Worm (Caenorhabditis elegans) whole organism, L4 larva: ENCODE results near the gene F14B8.6.
"Not testable (repeated sequence)": the region's sequence is repeated elsewhere in the genome, so short reads cannot be mapped to it uniquely, and the experiment has no call there.

Source experiments
- F26F4.8 ChIP-seq: fragments of 200-800 bp; sonication (Bioruptor generic); conservative IDR thresholded peaks from 2 replicates; pipeline ENCODE4 v1.3.6; 2022; ENCODE audit warnings: missing genetic modification characterization, missing compliant biosample characterization
- F37D6.2 ChIP-seq: sonication (generic microtip); optimal IDR thresholded peaks from 2 replicates; lab custom pipeline; 2016; ENCODE audit warnings: mild to moderate bottlenecking, missing genetic modification characterization, missing compliant biosample characterization
- aha-1 ChIP-seq: fragments of 150-350 bp; peaks from one replicate; lab custom pipeline; 2014; ENCODE audit warnings: missing biosample characterization, missing genetic modification characterization
- ama-1 ChIP-seq: fragments of 150-350 bp; optimal IDR thresholded peaks from 2 replicates; lab custom pipeline; 2014; ENCODE audit warnings: inconsistent platforms, mixed read lengths
- ceh-20 ChIP-seq: fragments of 200-800 bp; sonication (Bioruptor generic); IDR thresholded peaks from 2 replicates; pipeline ENCODE4 v1.3.6; 2022; ENCODE audit warnings: missing genetic modification reagents, missing genetic modification characterization, missing compliant biosample characterization
- ceh-44 ChIP-seq: fragments of 200-800 bp; sonication (Bioruptor generic); IDR thresholded peaks from 2 replicates; pipeline ENCODE4 v1.3.6; 2022; ENCODE audit warnings: missing genetic modification reagents, missing genetic modification characterization, missing compliant biosample characterization
- ceh-62 ChIP-seq: sonication (generic microtip); optimal IDR thresholded peaks from 2 replicates; lab custom pipeline; 2017; ENCODE audit warnings: missing biosample characterization, missing genetic modification characterization
- cey-2 ChIP-seq: sonication (generic microtip); optimal IDR thresholded peaks from 3 replicates; lab custom pipeline; 2017; ENCODE audit warnings: missing genetic modification characterization, mild to moderate bottlenecking, missing compliant biosample characterization, antibody characterized with exemption, borderline replicate concordance; ENCODE audit not compliant: insufficient read depth
- daf-12 ChIP-seq: fragments of 150-350 bp; optimal IDR thresholded peaks from 2 replicates; lab custom pipeline; 2014; ENCODE audit warnings: missing biosample characterization, missing genetic modification reagents, missing genetic modification characterization
- daf-16 ChIP-seq, 3 experiments: sonication (generic microtip); optimal IDR thresholded peaks; 2 replicates each; lab custom pipeline; 2016 to 2017; ENCODE audit warnings: missing genetic modification characterization in 3 of 3, missing genetic modification reagents in 3 of 3, mild to moderate bottlenecking in 2 of 3, missing compliant biosample characterization in 2 of 3, missing biosample characterization in 1 of 3, moderate library complexity in 1 of 3
- daf-19 ChIP-seq: fragments of 200-800 bp; sonication (Bioruptor generic); conservative IDR thresholded peaks from 2 replicates; pipeline ENCODE4 v1.3.6; 2022; ENCODE audit warnings: missing genetic modification characterization, missing compliant biosample characterization
- dmd-6 ChIP-seq: fragments of 200-800 bp; sonication (Bioruptor generic); IDR thresholded peaks from 2 replicates; pipeline ENCODE4 v1.3.6; 2022; ENCODE audit warnings: missing genetic modification reagents, missing genetic modification characterization, missing compliant biosample characterization
- dve-1 ChIP-seq: sonication (generic microtip); optimal IDR thresholded peaks from 2 replicates; lab custom pipeline; 2017; ENCODE audit warnings: antibody characterized with exemption, mild to moderate bottlenecking, missing genetic modification characterization, missing compliant biosample characterization; ENCODE audit not compliant: insufficient read depth
- egl-43 ChIP-seq: fragments of 200-800 bp; sonication (Bioruptor generic); IDR thresholded peaks from 2 replicates; pipeline ENCODE4 v1.3.6; 2022; ENCODE audit warnings: missing genetic modification reagents, missing genetic modification characterization, missing compliant biosample characterization
- fos-1 ChIP-seq: fragments of 150-350 bp; optimal IDR thresholded peaks from 2 replicates; lab custom pipeline; 2014; ENCODE audit warnings: missing biosample characterization, missing genetic modification characterization
- hlh-30 ChIP-seq: sonication (generic microtip); optimal IDR thresholded peaks from 2 replicates; lab custom pipeline; 2017; ENCODE audit warnings: antibody characterized with exemption, mild to moderate bottlenecking, missing genetic modification characterization, missing compliant biosample characterization; ENCODE audit not compliant: insufficient read depth
- jun-1 ChIP-seq: fragments of 150-350 bp; optimal IDR thresholded peaks from 2 replicates; lab custom pipeline; 2014; ENCODE audit warnings: missing biosample characterization, missing genetic modification reagents, missing genetic modification characterization
- lim-7 ChIP-seq: fragments of 200-800 bp; sonication (Bioruptor generic); IDR thresholded peaks from 2 replicates; pipeline ENCODE4 v1.3.6; 2022; ENCODE audit warnings: missing genetic modification characterization, missing compliant biosample characterization
- madf-9 ChIP-seq: fragments of 200-800 bp; sonication (Bioruptor generic); conservative IDR thresholded peaks from 2 replicates; pipeline ENCODE4 v1.3.6; 2022; ENCODE audit warnings: missing genetic modification reagents, missing genetic modification characterization, missing compliant biosample characterization
- mdt-29 ChIP-seq: fragments of 200-800 bp; sonication (Bioruptor generic); IDR thresholded peaks from 2 replicates; pipeline ENCODE4 v1.3.6; 2022; ENCODE audit warnings: missing genetic modification reagents, missing genetic modification characterization, missing compliant biosample characterization
- mxl-2 ChIP-seq: fragments of 200-800 bp; sonication (Bioruptor generic); conservative IDR thresholded peaks from 2 replicates; pipeline ENCODE4 v1.3.6; 2022; ENCODE audit warnings: missing genetic modification reagents, missing genetic modification characterization, missing compliant biosample characterization
- nhr-11 ChIP-seq: fragments of 150-350 bp; optimal IDR thresholded peaks from 2 replicates; lab custom pipeline; 2014; ENCODE audit warnings: missing biosample characterization, missing genetic modification characterization
- nhr-42 ChIP-seq: fragments of 200-800 bp; sonication (Bioruptor generic); IDR thresholded peaks from 2 replicates; pipeline ENCODE4 v1.3.6; 2022; ENCODE audit warnings: missing genetic modification characterization, missing compliant biosample characterization
- php-3 ChIP-seq: fragments of 200-800 bp; sonication (Bioruptor generic); IDR thresholded peaks from 2 replicates; pipeline ENCODE4 v1.3.6; 2022; ENCODE audit warnings: missing genetic modification reagents, missing genetic modification characterization, missing compliant biosample characterization
- spr-1 ChIP-seq: sonication (generic microtip); optimal IDR thresholded peaks from 2 replicates; lab custom pipeline; 2016; ENCODE audit warnings: mild to moderate bottlenecking, missing genetic modification characterization, missing compliant biosample characterization
- tra-1 ChIP-seq: fragments of 200-800 bp; sonication (Bioruptor generic); IDR thresholded peaks from 2 replicates; pipeline ENCODE4 v1.3.6; 2022; ENCODE audit warnings: missing genetic modification reagents, missing genetic modification characterization, missing compliant biosample characterization
- zfp-3 ChIP-seq: fragments of 200-800 bp; sonication (Bioruptor generic); conservative IDR thresholded peaks from 2 replicates; pipeline ENCODE4 v1.3.6; 2022; ENCODE audit warnings: missing genetic modification reagents, missing genetic modification characterization, missing compliant biosample characterization
- zip-2 ChIP-seq: fragments of 150-350 bp; optimal IDR thresholded peaks from 2 replicates; lab custom pipeline; 2014; ENCODE audit warnings: missing biosample characterization, missing genetic modification characterization

Gene F14B8.6

DNA sequence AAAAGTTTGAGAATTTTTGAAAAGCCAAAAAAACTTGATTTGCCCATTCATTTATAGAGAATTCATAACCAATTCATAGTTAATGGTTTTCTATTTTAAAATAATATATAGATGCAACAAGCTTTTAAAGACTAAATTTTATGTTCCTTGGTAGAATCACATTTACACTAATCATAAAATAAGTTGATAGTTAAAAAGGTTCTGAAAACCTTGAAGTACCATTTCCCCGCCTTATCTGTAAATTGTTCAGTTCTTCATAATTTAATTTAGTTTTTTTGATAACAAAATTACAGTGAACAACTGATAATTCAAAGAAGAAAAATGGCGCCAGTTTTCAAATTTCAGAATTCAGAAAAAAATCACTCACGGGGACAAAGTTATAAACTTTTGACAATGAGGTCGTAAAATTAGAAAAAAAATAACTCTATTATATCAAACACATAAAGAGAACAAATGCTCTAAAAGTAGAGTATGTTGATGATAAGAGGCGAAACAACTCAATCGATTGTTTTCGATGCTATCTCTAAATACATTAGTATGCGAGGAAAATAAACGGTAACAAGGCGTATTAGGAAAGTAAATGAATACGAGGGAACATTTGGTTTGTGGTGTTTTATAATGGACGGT lies 46.9 kb downstream of the F14B8.6 start, which contains the start of gene F41C6.7 (continued):
- TF ChIP-seq cey-2 (tag; lab: Kevin White, UChicago) (no peak), tra-1 (no peak), nhr-11 (no peak), F26F4.8 (GFP tag; lab: Robert Waterston, UW) (no peak), ceh-44 (no peak), zip-2 (tag; lab: Kevin White, UChicago) (no peak), madf-9 (GFP tag; lab: Robert Waterston, UW) (no peak), spr-1 (tag; lab: Kevin White, UChicago) (no peak), aha-1 (no peak)

DNA sequence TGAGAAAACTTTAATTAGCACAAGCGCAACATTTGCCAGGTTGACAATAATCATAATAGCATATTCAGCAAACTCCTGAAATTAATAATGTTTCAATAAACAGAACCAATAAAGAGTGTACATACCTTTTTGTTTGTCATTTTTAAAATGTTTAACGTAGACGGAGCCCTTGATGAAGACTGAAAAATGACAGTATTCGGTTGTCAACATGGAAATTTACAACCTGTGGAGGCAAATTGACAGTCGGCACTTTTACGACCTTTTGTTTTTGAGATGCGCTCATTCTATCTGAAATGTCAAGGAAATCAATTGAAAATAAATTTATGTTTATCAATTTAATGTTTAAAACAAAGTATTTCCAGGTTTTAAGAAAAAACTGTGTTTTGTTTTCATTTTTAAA lies 47.8 kb downstream of the F14B8.6 start:
- TF ChIP-seq daf-12 (tag; lab: Kevin White, UChicago) (no peak), dve-1 (tag; lab: Kevin White, UChicago) (peak; percentile 41), mxl-2 (no peak), daf-19 (GFP tag; lab: Robert Waterston, UW) (no peak), F37D6.2 (tag; lab: Kevin White, UChicago) (no peak), mdt-29 (no peak), daf-16 (GFP tag; optimal IDR thresholded peaks at IDR 0.05; lab: Kevin White, UChicago) (no peak), daf-16 (tag; optimal IDR thresholded peaks at IDR 0.05; lab: Kevin White, UChicago) (peak; percentile 95), ama-1 (lab: Kevin White, UChicago) (no peak), nhr-11 (no peak), ceh-20 (GFP tag; lab: Robert Waterston, UW) (no peak), hlh-30 (no peak), lim-7 (GFP tag; lab: Robert Waterston, UW) (no peak), egl-43 (GFP tag; lab: Robert Waterston, UW) (no peak), zfp-3 (GFP tag; lab: Robert Waterston, UW) (no peak), php-3 (peak; percentile 49; the same call in 1 of the 2 replicates), ceh-62 (no peak), jun-1 (tag; lab: Kevin White, UChicago) (no peak)

DNA sequence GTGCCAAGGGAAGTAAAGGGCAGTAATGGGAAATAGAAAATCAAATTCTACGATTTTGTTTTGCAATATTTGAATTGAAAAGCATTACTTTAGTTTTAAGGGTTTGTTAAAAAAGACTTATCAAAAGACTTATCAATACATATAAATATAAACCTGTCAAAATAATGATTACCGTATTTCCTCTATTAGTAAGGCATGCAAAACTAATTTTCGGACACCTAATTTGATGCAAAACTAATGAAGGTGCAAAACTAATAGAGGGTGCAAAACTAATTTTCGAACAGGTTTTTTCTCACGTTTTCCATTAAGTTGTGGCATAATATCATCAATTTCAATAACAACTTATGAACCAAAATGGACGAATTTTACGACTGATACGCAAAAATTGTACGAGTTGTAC lies 50.4 kb downstream of the F14B8.6 start, which contains the start of gene F41C6.6:
TSS of gene F41C6.6 (minus strand) at position 101 of the 400 bp plus-strand sequence.
- not testable (repeated sequence) for TF ChIP-seq nhr-42 (GFP tag; lab: Robert Waterston, UW); fos-1 (tag; lab: Kevin White, UChicago); dmd-6 (GFP tag; lab: Robert Waterston, UW)
